Worm (Caenorhabditis elegans): Measurements from ENCODE around the gene tbc-16.

- TF ChIP-seq tbx-37 (GFP tag; conservative IDR thresholded peaks at IDR 0.05) (no peak), hmg-4 (GFP tag; optimal IDR thresholded peaks at IDR 0.05) (no peak), pes-1 (GFP tag; IDR thresholded peaks at IDR 0.05) (no peak)
Observed at ce11 chrX:5919097-5919496, 22.0 kb downstream of the tbc-16 start, which contains the start of gene capa-1.

Measured in whole organism, early embryonic.